Fruit fly (Drosophila melanogaster) whole organism, prepupa: Measurements from ENCODE around the gene CG8349.

Source experiments
- CG10631 ChIP-seq: fragments of 200-800 bp; sonication (Bioruptor generic); optimal IDR thresholded peaks from 2 replicates; lab custom pipeline; 2016; ENCODE audit warnings: missing biosample characterization, missing genetic modification characterization
- CG4318 ChIP-seq: fragments of 200-800 bp; sonication (Bioruptor generic); optimal IDR thresholded peaks from 3 replicates; lab custom pipeline; 2017; ENCODE audit warnings: missing biosample characterization, mild to moderate bottlenecking, missing genetic modification characterization
- CG6808 ChIP-seq: fragments of 200-800 bp; sonication (Bioruptor generic); optimal IDR thresholded peaks from 3 replicates; lab custom pipeline; 2017; ENCODE audit warnings: missing biosample characterization, missing genetic modification characterization, mild to moderate bottlenecking, moderate library complexity, missing genetic modification reagents
- Lpt ChIP-seq: fragments of 200-800 bp; sonication (Bioruptor generic); optimal IDR thresholded peaks from 3 replicates; lab custom pipeline; 2016; ENCODE audit warnings: missing biosample characterization, missing genetic modification characterization
- Met ChIP-seq: fragments of 200-800 bp; sonication (Bioruptor generic); optimal IDR thresholded peaks from 3 replicates; lab custom pipeline; 2016; ENCODE audit warnings: missing biosample characterization, missing genetic modification characterization
- esn ChIP-seq: fragments of 200-800 bp; sonication (Bioruptor generic); optimal IDR thresholded peaks from 2 replicates; lab custom pipeline; 2016; ENCODE audit warnings: missing biosample characterization, mild to moderate bottlenecking, missing genetic modification characterization, moderate library complexity
- salr ChIP-seq, 2 experiments: fragments of 200-800 bp; sonication (Bioruptor generic); optimal IDR thresholded peaks; 3 replicates each; lab custom pipeline; 2016 to 2018; ENCODE audit warnings: missing biosample characterization in 2 of 2, missing genetic modification characterization in 2 of 2, mild to moderate bottlenecking in 1 of 2

dm6 chr2L:8198757-8199156 lies 17.0 kb upstream of the CG8349 start, which contains the start of gene PGAP5:
- TF ChIP-seq CG6808 (GFP tag; lab: Kevin White, UChicago) (no peak), CG4318 (GFP tag; lab: Kevin White, UChicago) (no peak), CG10631 (GFP tag; lab: Kevin White, UChicago) (no peak), esn (peak; percentile 35), Lpt (GFP tag; lab: Kevin White, UChicago) (no peak), Met (no peak), salr (GFP tag; optimal IDR thresholded peaks at IDR 0.05; lab: Kevin White, UChicago) (no peak)
